Worm (Caenorhabditis elegans) whole organism, L3 larva: ENCODE data around the gene C06C3.7.

ENCODE experiments used
- aly-2 ChIP-seq: fragments of 150-350 bp; optimal IDR thresholded peaks from 2 replicates; lab custom pipeline; 2014; ENCODE audit warnings: missing biosample characterization, missing genetic modification characterization
- elt-1 ChIP-seq: fragments of 150-350 bp; optimal IDR thresholded peaks from 2 replicates; lab custom pipeline; 2014; ENCODE audit warnings: missing biosample characterization, missing genetic modification characterization
- skn-1 ChIP-seq: fragments of 150-350 bp; optimal IDR thresholded peaks from 2 replicates; lab custom pipeline; 2014; ENCODE audit warnings: missing biosample characterization, missing genetic modification characterization
- tbx-2 ChIP-seq: sonication (generic microtip); optimal IDR thresholded peaks from 2 replicates; lab custom pipeline; 2016; ENCODE audit warnings: mild to moderate bottlenecking, missing genetic modification characterization, missing compliant biosample characterization

- TF ChIP-seq elt-1 (no peak), aly-2 (tag; lab: Kevin White, UChicago) (no peak), tbx-2 (tag; lab: Kevin White, UChicago) (no peak), skn-1 (tag; lab: Kevin White, UChicago) (no peak)
Observed at ce11 chrII:9403846-9404245, 18.5 kb downstream of the C06C3.7 start, which contains the start of gene Y51B9A.5.
